Fruit fly (Drosophila melanogaster) whole organism, embryonic: ENCODE measurements around the gene CG13359.

Experiments
- Ada2b ChIP-seq: fragments of 200-800 bp; sonication (Bioruptor generic); IDR thresholded peaks from 2 replicates; pipeline ENCODE4 v1.3.6; 2022; ENCODE audit warnings: missing biosample characterization, missing genetic modification characterization
- Antp ChIP-seq: fragments of 200-800 bp; sonication (Bioruptor generic); optimal IDR thresholded peaks from 3 replicates; lab custom pipeline; 2016; ENCODE audit warnings: missing biosample characterization, missing genetic modification characterization
- Atf-2 ChIP-seq: fragments of 200-800 bp; sonication (Bioruptor generic); optimal IDR thresholded peaks from 2 replicates; lab custom pipeline; 2016; ENCODE audit warnings: missing biosample characterization, missing genetic modification characterization
- Awh ChIP-seq: fragments of 200-800 bp; sonication (Bioruptor generic); IDR thresholded peaks from 2 replicates; pipeline ENCODE4, ENCODE4 v1.3.6; 2022; ENCODE audit warnings: missing biosample characterization, missing genetic modification characterization
- Bteb2 ChIP-seq: fragments of 200-800 bp; sonication (Bioruptor generic); optimal IDR thresholded peaks from 2 replicates; lab custom pipeline; 2016; ENCODE audit warnings: missing biosample characterization, missing genetic modification characterization
- CG11560 ChIP-seq: fragments of 200-800 bp; sonication (Bioruptor generic); IDR thresholded peaks from 3 replicates; pipeline ENCODE4 v1.3.6; 2022; ENCODE audit warnings: missing biosample characterization, missing genetic modification characterization
- CG11723 ChIP-seq: fragments of 200-800 bp; sonication (Bioruptor generic); optimal IDR thresholded peaks from 2 replicates; lab custom pipeline; 2017; ENCODE audit warnings: missing biosample characterization, mild to moderate bottlenecking, missing genetic modification characterization
- CG12071 ChIP-seq: fragments of 200-800 bp; sonication (Bioruptor generic); optimal IDR thresholded peaks from 3 replicates; lab custom pipeline; 2018; ENCODE audit warnings: missing biosample characterization, mild to moderate bottlenecking, missing genetic modification characterization
- CG12942 ChIP-seq: fragments of 200-800 bp; sonication (Bioruptor generic); optimal IDR thresholded peaks from 3 replicates; lab custom pipeline; 2016; ENCODE audit warnings: missing biosample characterization, missing genetic modification characterization
- CG13287 ChIP-seq: fragments of 200-800 bp; sonication (Bioruptor generic); IDR thresholded peaks from 2 replicates; pipeline ENCODE4 v1.3.6; 2022; ENCODE audit warnings: missing biosample characterization, missing genetic modification characterization; ENCODE audit not compliant: partially characterized antibody
- CG13424 ChIP-seq: fragments of 200-800 bp; sonication (Bioruptor generic); optimal IDR thresholded peaks from 2 replicates; lab custom pipeline; 2019; ENCODE audit warnings: missing biosample characterization, mild to moderate bottlenecking, missing genetic modification characterization, moderate library complexity
- CG2678 ChIP-seq: fragments of 200-800 bp; sonication (Bioruptor generic); optimal IDR thresholded peaks from 3 replicates; lab custom pipeline; 2019; ENCODE audit warnings: missing biosample characterization, mild to moderate bottlenecking, missing genetic modification characterization, moderate library complexity
- CG6175 ChIP-seq: fragments of 200-800 bp; sonication (Bioruptor generic); IDR thresholded peaks from 3 replicates; pipeline ENCODE4 v1.3.6; 2022; ENCODE audit warnings: missing biosample characterization, missing genetic modification characterization
- CG7963 ChIP-seq: fragments of 200-800 bp; sonication (Bioruptor generic); IDR thresholded peaks from 3 replicates; pipeline ENCODE4 v1.3.6; 2022; ENCODE audit warnings: missing biosample characterization, missing genetic modification characterization; ENCODE audit not compliant: partially characterized antibody
- CG8089 ChIP-seq: fragments of 200-800 bp; sonication (Bioruptor generic); optimal IDR thresholded peaks from 3 replicates; lab custom pipeline; 2016; ENCODE audit warnings: missing biosample characterization, missing genetic modification characterization
- CG9797 ChIP-seq: fragments of 200-800 bp; sonication (Bioruptor generic); optimal IDR thresholded peaks from 3 replicates; lab custom pipeline; 2018; ENCODE audit warnings: missing biosample characterization, mild to moderate bottlenecking, missing genetic modification characterization
- Dek ChIP-seq: fragments of 200-800 bp; sonication (Bioruptor generic); optimal IDR thresholded peaks from 3 replicates; lab custom pipeline; 2019; ENCODE audit warnings: missing biosample characterization, mild to moderate bottlenecking, missing genetic modification characterization, moderate library complexity
- Doc2 ChIP-seq: fragments of 200-800 bp; sonication (Bioruptor generic); IDR thresholded peaks from 2 replicates; pipeline ENCODE4 v1.3.6; 2022; ENCODE audit warnings: missing biosample characterization, missing genetic modification characterization
- Dref ChIP-seq: fragments of 200-800 bp; sonication (Bioruptor generic); IDR thresholded peaks from 2 replicates; pipeline ENCODE4 v1.3.6; 2022; ENCODE audit warnings: missing biosample characterization, missing genetic modification characterization
- Fer1 ChIP-seq: fragments of 200-800 bp; sonication (Bioruptor generic); optimal IDR thresholded peaks from 2 replicates; lab custom pipeline; 2017; ENCODE audit warnings: missing biosample characterization, mild to moderate bottlenecking, missing genetic modification characterization
- Gsc ChIP-seq: fragments of 200-800 bp; sonication (Bioruptor generic); IDR thresholded peaks from 2 replicates; pipeline ENCODE4 v1.3.6; 2022; ENCODE audit warnings: missing biosample characterization, missing genetic modification characterization
- HLH54F ChIP-seq: fragments of 200-800 bp; sonication (Bioruptor generic); optimal IDR thresholded peaks from 3 replicates; lab custom pipeline; 2016; ENCODE audit warnings: missing biosample characterization, missing genetic modification characterization
- HLHmδ ChIP-seq: fragments of 200-800 bp; sonication (Bioruptor generic); optimal IDR thresholded peaks from 2 replicates; lab custom pipeline; 2018; ENCODE audit warnings: missing biosample characterization, mild to moderate bottlenecking, missing genetic modification characterization, moderate library complexity
- Kr ChIP-seq: fragments of 200-800 bp; sonication (Bioruptor generic); optimal IDR thresholded peaks from 2 replicates; lab custom pipeline; 2017; ENCODE audit warnings: missing biosample characterization, mild to moderate bottlenecking, missing genetic modification characterization
- Myb ChIP-seq: fragments of 200-800 bp; sonication (Bioruptor generic); optimal IDR thresholded peaks from 2 replicates; lab custom pipeline; 2016; ENCODE audit warnings: missing biosample characterization, missing genetic modification characterization
- Rx ChIP-seq: fragments of 200-800 bp; sonication (Bioruptor generic); IDR thresholded peaks from 2 replicates; pipeline ENCODE4 v1.3.6; 2022; ENCODE audit warnings: missing biosample characterization, missing genetic modification characterization
- Sry-δ ChIP-seq: fragments of 200-800 bp; sonication (Bioruptor generic); optimal IDR thresholded peaks from 2 replicates; lab custom pipeline; 2016; ENCODE audit warnings: missing biosample characterization, missing genetic modification characterization
- YL-1 ChIP-seq: fragments of 200-800 bp; sonication (Bioruptor generic); optimal IDR thresholded peaks from 3 replicates; lab custom pipeline; 2017; ENCODE audit warnings: missing biosample characterization, mild to moderate bottlenecking, missing genetic modification characterization
- caup ChIP-seq: fragments of 200-800 bp; sonication (Bioruptor generic); optimal IDR thresholded peaks from 3 replicates; lab custom pipeline; 2017; ENCODE audit warnings: missing biosample characterization, mild to moderate bottlenecking, missing genetic modification characterization, moderate library complexity; ENCODE audit not compliant: severe bottlenecking
- da ChIP-seq: fragments of 200-800 bp; sonication (Bioruptor generic); optimal IDR thresholded peaks from 2 replicates; lab custom pipeline; 2016; ENCODE audit warnings: missing biosample characterization, missing genetic modification characterization
- disco-r ChIP-seq: fragments of 200-800 bp; sonication (Bioruptor generic); optimal IDR thresholded peaks from 2 replicates; lab custom pipeline; 2016; ENCODE audit warnings: missing biosample characterization, missing genetic modification characterization
- ems ChIP-seq: fragments of 200-800 bp; sonication (Bioruptor generic); optimal IDR thresholded peaks from 3 replicates; lab custom pipeline; 2016; ENCODE audit warnings: missing biosample characterization, missing genetic modification characterization
- fru ChIP-seq: fragments of >200 bp; optimal IDR thresholded peaks from 2 replicates; lab custom pipeline; 2017
- gsb ChIP-seq: fragments of 200-800 bp; sonication (Bioruptor generic); IDR thresholded peaks from 2 replicates; pipeline ENCODE4 v1.3.6; 2022; ENCODE audit warnings: missing biosample characterization, missing genetic modification characterization
- gsb-n ChIP-seq: fragments of 200-800 bp; sonication (Bioruptor generic); optimal IDR thresholded peaks from 3 replicates; lab custom pipeline; 2018; ENCODE audit warnings: missing biosample characterization, mild to moderate bottlenecking, missing genetic modification characterization
- hb ChIP-seq: fragments of 200-800 bp; sonication (Bioruptor generic); IDR thresholded peaks from 3 replicates; pipeline ENCODE4 v1.3.6; 2022; ENCODE audit warnings: missing biosample characterization, missing genetic modification characterization; ENCODE audit not compliant: partially characterized antibody
- lilli ChIP-seq: fragments of 200-800 bp; sonication (Bioruptor generic); optimal IDR thresholded peaks from 3 replicates; lab custom pipeline; 2016; ENCODE audit warnings: missing biosample characterization, missing genetic modification characterization
- oc ChIP-seq: fragments of 200-800 bp; sonication (Bioruptor generic); optimal IDR thresholded peaks from 2 replicates; lab custom pipeline; 2018; ENCODE audit warnings: missing biosample characterization, mild to moderate bottlenecking, missing genetic modification characterization, moderate library complexity
- psq ChIP-seq: fragments of 200-800 bp; sonication (Bioruptor generic); optimal IDR thresholded peaks from 2 replicates; lab custom pipeline; 2017; ENCODE audit warnings: missing biosample characterization, missing genetic modification characterization
- row ChIP-seq: fragments of 200-800 bp; sonication (Bioruptor generic); IDR thresholded peaks from 3 replicates; pipeline ENCODE4 v1.3.6; 2022; ENCODE audit warnings: missing biosample characterization, missing genetic modification characterization
- shn ChIP-seq: fragments of 200-800 bp; sonication (Bioruptor generic); optimal IDR thresholded peaks from 3 replicates; lab custom pipeline; 2016; ENCODE audit warnings: missing biosample characterization, missing genetic modification characterization
- sna ChIP-seq: fragments of 200-800 bp; sonication (Bioruptor generic); IDR thresholded peaks from 2 replicates; pipeline ENCODE4 v1.3.6; 2022; ENCODE audit warnings: missing biosample characterization, missing genetic modification characterization; ENCODE audit not compliant: partially characterized antibody
- tin ChIP-seq: fragments of 200-800 bp; sonication (Bioruptor generic); optimal IDR thresholded peaks from 3 replicates; lab custom pipeline; 2016; ENCODE audit warnings: missing biosample characterization, missing genetic modification characterization
- tna ChIP-seq: fragments of 200-800 bp; sonication (Bioruptor generic); IDR thresholded peaks from 2 replicates; pipeline ENCODE4 v1.3.6; 2022; ENCODE audit warnings: missing biosample characterization, missing genetic modification characterization; ENCODE audit not compliant: partially characterized antibody

Gene CG13359

DNA sequence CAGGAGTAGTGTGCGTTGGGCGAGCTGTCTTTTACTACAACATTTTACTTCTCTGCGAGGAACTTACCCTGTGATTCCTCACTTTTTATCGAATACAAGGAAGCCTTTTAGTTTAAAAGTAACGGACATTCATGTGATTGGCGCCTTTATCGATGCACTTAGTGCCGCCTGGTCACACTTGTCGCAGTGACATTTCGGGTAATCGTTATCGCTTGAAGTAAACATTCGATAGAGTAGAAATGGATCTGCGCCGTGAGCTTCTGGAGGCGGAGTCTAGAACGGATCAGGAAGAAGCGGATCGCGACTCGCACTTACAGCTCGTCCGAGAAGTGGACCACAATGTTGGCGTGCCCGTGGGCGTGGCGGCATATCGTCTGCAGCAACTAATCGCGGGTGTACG is 10.3 kb downstream of the CG13359 start, which contains the start of gene CG16989 (continued):
- TF ChIP-seq CG9797 (GFP tag; lab: Kevin White, UChicago), result peak; percentile 80
- TF ChIP-seq oc (tag; lab: Kevin White, UChicago), result no peak
- TF ChIP-seq Atf-2, result no peak
- TF ChIP-seq YL-1, result peak; percentile 51
- TF ChIP-seq da, result no peak
- no peak for TF ChIP-seq tin (GFP tag; lab: Kevin White, UChicago)
- TF ChIP-seq Dref (GFP tag; lab: Robert Waterston, UW), result peak; percentile 80
- no peak for TF ChIP-seq HLHmδ (GFP tag; lab: Kevin White, UChicago)
- no peak for TF ChIP-seq Bteb2 (GFP tag; lab: Kevin White, UChicago)
- peak; percentile 95 for TF ChIP-seq CG11560 (tag; lab: Robert Waterston, UW)
- TF ChIP-seq Dek (tag; lab: Kevin White, UChicago), result no peak
- no peak for TF ChIP-seq gsb (GFP tag; lab: Robert Waterston, UW)
- no peak for TF ChIP-seq ems (GFP tag; lab: Kevin White, UChicago)
- no peak for TF ChIP-seq Gsc
- no peak for TF ChIP-seq disco-r
- no peak for TF ChIP-seq gsb-n
- no peak for TF ChIP-seq CG6175 (GFP tag; lab: Robert Waterston, UW)
- no peak for TF ChIP-seq CG2678
- no peak for TF ChIP-seq Fer1 (GFP tag; lab: Kevin White, UChicago)
- TF ChIP-seq row (GFP tag; lab: Robert Waterston, UW), result 0 out of 3 replicates have a peak, but pooled peaks have one; percentile 11
- no peak for TF ChIP-seq Rx (GFP tag; lab: Robert Waterston, UW)
- peak; percentile 39; the same call in 1 of the 3 replicates for TF ChIP-seq hb (GFP tag; lab: Robert Waterston, UW)
- no peak for TF ChIP-seq Awh
- no peak for TF ChIP-seq lilli
- TF ChIP-seq CG11723, result no peak
- no peak for TF ChIP-seq HLH54F (GFP tag; lab: Kevin White, UChicago)
- peak; percentile 38; the same call in 1 of the 2 replicates for TF ChIP-seq sna
- no peak for TF ChIP-seq CG7963 (GFP tag; lab: Robert Waterston, UW)
- TF ChIP-seq Ada2b (GFP tag; lab: Robert Waterston, UW), result no peak
- no peak for TF ChIP-seq Antp
- no peak for TF ChIP-seq CG8089 (GFP tag; lab: Kevin White, UChicago)
- no peak for TF ChIP-seq psq (GFP tag; lab: Kevin White, UChicago)
- TF ChIP-seq tna (GFP tag; lab: Robert Waterston, UW), result 0 out of 2 replicates have a peak, but pooled peaks have one; percentile 34
- TF ChIP-seq CG12942 (GFP tag; lab: Kevin White, UChicago), result no peak
- peak; percentile 62 for TF ChIP-seq Sry-δ (GFP tag; lab: Kevin White, UChicago)
- peak; percentile 98 for TF ChIP-seq Myb (GFP tag; lab: Kevin White, UChicago)
- no peak for TF ChIP-seq CG13424
- no peak for TF ChIP-seq shn

DNA sequence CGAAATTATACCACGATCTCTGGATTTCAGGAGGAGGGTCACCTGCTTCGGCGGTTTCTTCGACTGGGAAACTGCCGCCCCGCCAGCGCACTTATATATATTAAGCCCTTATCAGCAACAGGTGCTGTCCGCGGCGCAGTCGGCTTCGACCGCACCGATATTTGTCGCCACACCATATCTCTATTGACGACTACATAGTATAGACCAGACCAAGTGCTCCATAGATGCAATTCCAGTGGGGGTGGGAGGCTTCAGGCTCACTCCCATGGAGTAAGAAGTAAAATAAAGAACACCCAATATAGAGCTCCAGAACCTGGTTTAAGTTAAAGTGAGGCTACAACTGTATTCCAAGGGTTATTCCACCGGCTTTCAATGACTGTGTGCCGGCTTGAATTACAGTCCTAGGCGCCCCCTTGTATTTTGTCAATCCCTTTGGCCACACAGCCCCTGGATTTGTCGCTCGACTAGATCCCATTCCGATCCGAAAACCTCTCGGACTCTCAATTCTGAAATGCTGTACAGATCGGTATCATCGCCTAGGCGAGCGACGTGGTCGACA is 13.2 kb downstream of the CG13359 start, which contains the start of gene CG13360:
Gene CG13360, minus strand, starts transcription at position 51 of the 559 bp plus-strand sequence.
- TF ChIP-seq Kr (GFP tag; lab: Kevin White, UChicago) (no peak), caup (GFP tag; lab: Kevin White, UChicago) (no peak), CG12071 (GFP tag; lab: Kevin White, UChicago) (no peak), fru (lab: Kevin White, UChicago) (no peak), Doc2 (GFP tag; lab: Robert Waterston, UW) (no peak), CG13287 (GFP tag; lab: Robert Waterston, UW) (no peak)
